Worm (Caenorhabditis elegans) whole organism, young adult: ENCODE measurements around the gene T10H9.1.
A peak's percentile ranks its signal among the peaks of the same experiment; 100 is the strongest.

Source experiments
- B0336.3 ChIP-seq: fragments of 200-800 bp; sonication (Bioruptor generic); IDR thresholded peaks from 2 replicates; pipeline ENCODE4 v1.3.6; 2022; ENCODE audit warnings: missing genetic modification characterization, missing compliant biosample characterization
- F39B2.1 ChIP-seq: fragments of 200-800 bp; sonication (Bioruptor generic); IDR thresholded peaks from 2 replicates; pipeline ENCODE4 v1.3.6; 2022; ENCODE audit warnings: missing genetic modification reagents, missing genetic modification characterization, missing compliant biosample characterization
- F52B5.7 ChIP-seq: sonication (generic microtip); optimal IDR thresholded peaks from 2 replicates; lab custom pipeline; 2016; ENCODE audit warnings: mild to moderate bottlenecking, missing genetic modification characterization, missing compliant biosample characterization
- F57A8.1 ChIP-seq: fragments of 200-800 bp; sonication (Bioruptor generic); optimal IDR thresholded peaks from 2 replicates; lab custom pipeline; 2018; ENCODE audit warnings: mild to moderate bottlenecking, missing genetic modification characterization, moderate library complexity, missing compliant biosample characterization
- K12H6.12 ChIP-seq: fragments of 200-800 bp; sonication (Bioruptor generic); optimal IDR thresholded peaks from 2 replicates; lab custom pipeline; 2018; ENCODE audit warnings: mild to moderate bottlenecking, missing genetic modification characterization, missing compliant biosample characterization
- T26A5.8 ChIP-seq: sonication (generic microtip); optimal IDR thresholded peaks from 2 replicates; lab custom pipeline; 2016; ENCODE audit warnings: missing genetic modification characterization, missing compliant biosample characterization
- aptf-3 ChIP-seq: fragments of 200-800 bp; sonication (Bioruptor generic); IDR thresholded peaks from 2 replicates; pipeline ENCODE4 v1.3.6; 2022; ENCODE audit warnings: missing genetic modification characterization, missing compliant biosample characterization
- atf-7 ChIP-seq: sonication (generic microtip); optimal IDR thresholded peaks from 2 replicates; lab custom pipeline; 2017; ENCODE audit warnings: mild to moderate bottlenecking, missing genetic modification characterization, missing compliant biosample characterization
- ccch-3 ChIP-seq: fragments of 200-800 bp; sonication (Bioruptor generic); optimal IDR thresholded peaks from 2 replicates; lab custom pipeline; 2018; ENCODE audit warnings: mild to moderate bottlenecking, missing genetic modification characterization, missing compliant biosample characterization
- cebp-2 ChIP-seq: fragments of 200-800 bp; sonication (Bioruptor generic); IDR thresholded peaks from 2 replicates; pipeline ENCODE4 v1.3.6; 2022; ENCODE audit warnings: missing genetic modification characterization, missing compliant biosample characterization
- dox-1 ChIP-seq: fragments of 200-800 bp; sonication (Bioruptor generic); IDR thresholded peaks from 2 replicates; pipeline ENCODE4 v1.3.6; 2022; ENCODE audit warnings: missing genetic modification reagents, missing genetic modification characterization, missing compliant biosample characterization
- dpff-1 ChIP-seq: sonication (generic microtip); optimal IDR thresholded peaks from 2 replicates; lab custom pipeline; 2017; ENCODE audit warnings: mild to moderate bottlenecking, missing genetic modification characterization, missing compliant biosample characterization
- efl-1 ChIP-seq: fragments of 150-350 bp; optimal IDR thresholded peaks from 2 replicates; lab custom pipeline; 2014; ENCODE audit warnings: missing biosample characterization, missing genetic modification reagents, missing genetic modification characterization
- egl-44 ChIP-seq: fragments of 200-800 bp; sonication (Bioruptor generic); IDR thresholded peaks from 2 replicates; pipeline ENCODE4 v1.3.6; 2022; ENCODE audit warnings: missing genetic modification reagents, missing genetic modification characterization, missing compliant biosample characterization
- fkh-3 ChIP-seq: sonication (generic microtip); optimal IDR thresholded peaks from 2 replicates; lab custom pipeline; 2016; ENCODE audit warnings: mild to moderate bottlenecking, missing genetic modification characterization, missing compliant biosample characterization
- him-1 ChIP-seq: sonication (generic microtip); optimal IDR thresholded peaks from 2 replicates; lab custom pipeline; 2016; ENCODE audit warnings: missing genotype, missing genetic modification reagents, missing genetic modification characterization, missing compliant biosample characterization
- hlh-12 ChIP-seq: sonication (generic microtip); optimal IDR thresholded peaks from 2 replicates; lab custom pipeline; 2016; ENCODE audit warnings: missing genetic modification characterization, missing compliant biosample characterization
- let-526 ChIP-seq: fragments of 200-800 bp; sonication (Bioruptor generic); IDR thresholded peaks from 2 replicates; pipeline ENCODE4 v1.3.6; 2022; ENCODE audit warnings: missing genetic modification reagents, missing genetic modification characterization, missing compliant biosample characterization
- madf-10 ChIP-seq: sonication (generic microtip); optimal IDR thresholded peaks from 2 replicates; lab custom pipeline; 2016; ENCODE audit warnings: mild to moderate bottlenecking, missing genetic modification characterization, missing compliant biosample characterization
- mxl-1 ChIP-seq: sonication (generic microtip); optimal IDR thresholded peaks from 2 replicates; lab custom pipeline; 2016; ENCODE audit warnings: missing genetic modification characterization, missing compliant biosample characterization
- nhr-120 ChIP-seq: fragments of 200-800 bp; sonication (Bioruptor generic); IDR thresholded peaks from 2 replicates; pipeline ENCODE4 v1.3.6; 2022; ENCODE audit warnings: missing genetic modification characterization, missing compliant biosample characterization
- nhr-80 ChIP-seq: sonication (generic microtip); optimal IDR thresholded peaks from 2 replicates; lab custom pipeline; 2016; ENCODE audit warnings: missing genetic modification characterization, missing compliant biosample characterization
- pbrm-1 ChIP-seq: fragments of 200-800 bp; sonication (Bioruptor generic); IDR thresholded peaks from 2 replicates; pipeline ENCODE4 v1.3.6; 2022; ENCODE audit warnings: missing genetic modification reagents, missing genetic modification characterization, missing compliant biosample characterization
- rpc-1 ChIP-seq, 2 experiments: fragments of 150-350 bp in 1 of 2; sonication (generic microtip) in 1 of 2; optimal IDR thresholded peaks; 2 replicates each; lab custom pipeline; 2014 to 2018; ENCODE audit warnings: missing biosample characterization in 1 of 2, missing genetic modification characterization in 1 of 2, missing genetic modification reagents in 1 of 2, missing genotype in 1 of 2
- sea-2 ChIP-seq: fragments of 200-800 bp; sonication (Bioruptor generic); IDR thresholded peaks from 2 replicates; pipeline ENCODE4 v1.3.6; 2022; ENCODE audit warnings: missing genetic modification characterization, missing compliant biosample characterization
- snpc-1.1 ChIP-seq: sonication (generic microtip); optimal IDR thresholded peaks from 2 replicates; lab custom pipeline; 2017; ENCODE audit warnings: missing genetic modification characterization, mild to moderate bottlenecking, missing compliant biosample characterization, antibody characterized with exemption, moderate library complexity, missing genotype, missing genetic modification reagents; ENCODE audit not compliant: insufficient read depth
- snpc-1.3 ChIP-seq: sonication (generic microtip); optimal IDR thresholded peaks from 2 replicates; lab custom pipeline; 2017; ENCODE audit warnings: missing genetic modification characterization, mild to moderate bottlenecking, missing compliant biosample characterization, antibody characterized with exemption, moderate library complexity, missing genotype, missing genetic modification reagents; ENCODE audit not compliant: insufficient read depth
- snpc-3.4 ChIP-seq: sonication (generic microtip); optimal IDR thresholded peaks from 2 replicates; lab custom pipeline; 2017; ENCODE audit warnings: missing genetic modification characterization, mild to moderate bottlenecking, missing compliant biosample characterization, antibody characterized with exemption, moderate library complexity, missing genotype, missing genetic modification reagents
- tbx-9 ChIP-seq: sonication (generic microtip); optimal IDR thresholded peaks from 2 replicates; lab custom pipeline; 2016; ENCODE audit warnings: borderline replicate concordance, missing genetic modification characterization, inconsistent platforms, missing compliant biosample characterization
- unc-130 ChIP-seq: sonication (generic microtip); optimal IDR thresholded peaks from 2 replicates; lab custom pipeline; 2016; ENCODE audit warnings: missing genetic modification reagents, missing genetic modification characterization, missing compliant biosample characterization
- ztf-25 ChIP-seq: fragments of 200-800 bp; sonication (Bioruptor generic); IDR thresholded peaks from 2 replicates; pipeline ENCODE4 v1.3.6; 2022; ENCODE audit warnings: missing genetic modification reagents, missing genetic modification characterization, missing compliant biosample characterization
- ztf-26 ChIP-seq: sonication (generic microtip); optimal IDR thresholded peaks from 2 replicates; lab custom pipeline; 2017; ENCODE audit warnings: missing genetic modification characterization, missing compliant biosample characterization
- ztf-28 ChIP-seq: fragments of 200-800 bp; sonication (Bioruptor generic); IDR thresholded peaks from 2 replicates; pipeline ENCODE4 v1.3.6; 2022; ENCODE audit warnings: missing genetic modification reagents, missing genetic modification characterization, missing compliant biosample characterization

Gene T10H9.1

DNA sequence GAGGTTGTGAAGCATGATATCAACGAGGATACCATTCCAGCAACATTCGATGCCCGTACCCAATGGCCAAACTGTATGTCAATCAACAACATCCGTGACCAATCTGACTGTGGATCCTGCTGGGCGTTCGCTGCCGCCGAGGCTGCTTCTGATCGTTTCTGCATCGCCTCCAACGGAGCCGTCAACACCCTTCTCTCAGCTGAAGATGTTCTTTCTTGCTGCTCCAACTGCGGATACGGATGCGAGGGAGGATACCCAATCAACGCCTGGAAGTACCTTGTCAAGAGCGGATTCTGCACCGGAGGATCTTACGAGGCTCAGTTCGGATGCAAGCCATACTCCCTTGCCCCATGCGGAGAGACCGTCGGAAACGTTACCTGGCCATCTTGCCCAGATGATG lies 34.4 kb upstream of the T10H9.1 start:
- TF ChIP-seq efl-1 (GFP tag; lab: Kevin White, UChicago) (no peak), cebp-2 (GFP tag; lab: Robert Waterston, UW) (0 out of 2 replicates have a peak, but pooled peaks have one; percentile 53)
- TF ChIP-seq, all 124 proteins: peak for 1

DNA sequence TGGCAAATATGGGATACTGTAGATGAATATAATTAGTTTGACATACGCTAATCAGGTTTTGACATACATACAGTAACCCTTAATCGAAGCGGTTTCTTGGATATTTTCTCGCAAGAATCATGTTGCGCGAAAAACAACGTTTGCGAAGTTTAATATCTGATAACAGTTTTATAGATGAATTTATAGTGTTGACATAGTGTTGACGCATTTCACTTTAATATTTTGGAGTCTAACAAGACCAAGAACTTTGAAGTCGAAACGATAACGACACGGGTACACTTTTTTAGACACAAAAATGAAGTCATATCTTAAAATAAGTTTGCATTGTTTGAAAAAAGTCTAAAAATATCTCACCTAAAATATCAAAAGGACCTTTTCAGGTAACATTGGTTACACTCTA lies 33.1 kb upstream of the T10H9.1 start:
- TF ChIP-seq let-526 (GFP tag; lab: Robert Waterston, UW) (no peak), nhr-80 (tag; lab: Kevin White, UChicago) (peak; percentile 23), nhr-120 (GFP tag; lab: Robert Waterston, UW) (no peak), F39B2.1 (GFP tag; lab: Robert Waterston, UW) (no peak), snpc-3.4 (no peak), dox-1 (GFP tag; lab: Robert Waterston, UW) (no peak)

DNA sequence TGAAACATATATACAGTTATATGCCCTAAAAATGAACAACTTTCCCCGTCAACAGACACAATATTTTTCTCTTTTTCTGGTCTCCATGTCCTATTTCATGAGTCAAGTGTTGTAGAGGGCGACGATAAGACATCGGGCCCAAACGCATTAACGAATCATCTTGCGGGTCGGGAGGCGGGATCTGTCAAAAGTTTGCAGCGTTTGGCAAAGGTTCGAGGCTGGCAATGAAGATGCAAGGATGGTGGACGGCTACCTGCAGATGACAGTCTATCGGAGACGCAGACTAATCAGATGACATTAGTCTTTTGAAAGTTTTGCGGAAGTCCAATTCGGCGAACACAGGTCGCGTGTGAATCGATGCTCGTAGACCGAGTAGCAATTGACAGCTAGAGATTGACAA lies 28.6 kb upstream of the T10H9.1 start:
- TF ChIP-seq dpff-1 (no peak), atf-7 (tag; lab: Kevin White, UChicago) (no peak), snpc-1.3 (tag; lab: Kevin White, UChicago) (no peak), ztf-25 (no peak), B0336.3 (no peak), madf-10 (tag; lab: Kevin White, UChicago) (no peak), F52B5.7 (tag; lab: Kevin White, UChicago) (no peak), pbrm-1 (GFP tag; lab: Robert Waterston, UW) (no peak), sea-2 (GFP tag; lab: Robert Waterston, UW) (no peak), hlh-12 (tag; lab: Kevin White, UChicago) (no peak)

DNA sequence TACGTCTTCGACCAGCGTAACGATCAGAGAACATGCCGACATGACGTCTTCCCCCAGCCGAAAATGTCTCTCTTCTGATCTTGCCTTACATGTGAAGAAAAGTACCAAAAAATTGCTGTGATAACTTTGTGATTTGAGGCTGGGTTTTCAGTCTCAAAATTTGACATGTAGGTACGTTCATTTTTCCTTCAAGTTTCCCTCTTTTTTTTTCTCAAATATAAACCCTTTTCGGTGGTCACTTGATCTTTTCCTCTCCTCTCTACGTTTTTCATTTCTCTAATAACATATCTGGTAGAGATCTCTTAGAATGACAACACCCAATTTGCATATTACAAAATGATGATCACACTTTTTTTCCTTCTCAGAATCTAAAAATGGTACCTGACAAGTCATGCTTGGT lies 27.5 kb upstream of the T10H9.1 start, which contains the start of gene nhr-37:
Gene nhr-37, plus strand, starts transcription at position 301 of the 400 bp plus-strand sequence.
- TF ChIP-seq F57A8.1 (GFP tag; lab: Kevin White, UChicago) = no peak
- no peak for TF ChIP-seq mxl-1

DNA sequence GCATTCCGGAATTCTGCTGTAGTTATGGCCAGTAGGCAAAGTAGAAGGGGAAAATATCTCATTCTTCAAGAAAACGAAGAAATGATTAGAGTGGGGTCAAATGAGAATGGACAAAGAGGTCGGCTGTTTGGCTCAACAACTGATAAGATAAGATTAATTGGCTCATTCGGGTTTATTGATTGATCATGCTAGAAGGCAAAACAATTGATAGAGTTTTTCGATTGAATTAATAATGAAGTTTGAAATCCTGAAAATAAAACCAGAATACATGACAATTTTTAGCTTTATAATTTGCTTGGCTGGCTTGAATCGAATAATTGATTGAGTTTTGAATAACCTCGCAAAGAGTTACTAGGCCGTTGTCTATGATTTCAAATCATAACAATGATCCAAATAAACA lies 23.2 kb upstream of the T10H9.1 start, which contains the start of gene ppt-1:
Gene ppt-1, minus strand, starts transcription at position 101 of the 400 bp plus-strand sequence.
- TF ChIP-seq him-1 (tag; lab: Kevin White, UChicago) (no peak), egl-44 (GFP tag; lab: Robert Waterston, UW) (no peak), rpc-1 (optimal IDR thresholded peaks at IDR 0.05; lab: Kevin White, UChicago) (no peak), rpc-1 (tag; optimal IDR thresholded peaks at IDR 0.05; lab: Kevin White, UChicago) (no peak), snpc-1.1 (no peak), T26A5.8 (no peak), fkh-3 (tag; lab: Kevin White, UChicago) (no peak), K12H6.12 (tag; lab: Kevin White, UChicago) (no peak), ztf-26 (tag; lab: Kevin White, UChicago) (no peak), hlh-12 (tag; lab: Kevin White, UChicago) (no peak), tbx-9 (no peak), ztf-28 (GFP tag; lab: Robert Waterston, UW) (no peak), ccch-3 (no peak), aptf-3 (GFP tag; lab: Robert Waterston, UW) (no peak), unc-130 (GFP tag; lab: Kevin White, UChicago) (no peak)
